Worm (Caenorhabditis elegans) whole organism, L3 larva: Measurements from ENCODE around the gene F13A7.14.

Experiments
- ceh-82 ChIP-seq: fragments of 150-350 bp; optimal IDR thresholded peaks from 2 replicates; lab custom pipeline; 2014; ENCODE audit warnings: missing biosample characterization, missing genetic modification characterization
- egl-27 ChIP-seq: sonication (generic microtip); optimal IDR thresholded peaks from 4 replicates; lab custom pipeline; 2017; ENCODE audit warnings: missing biosample characterization, missing genetic modification reagents, missing genetic modification characterization
- elt-1 ChIP-seq: fragments of 150-350 bp; optimal IDR thresholded peaks from 2 replicates; lab custom pipeline; 2014; ENCODE audit warnings: missing biosample characterization, missing genetic modification characterization
- elt-3 ChIP-seq, 3 experiments: fragments of 150-350 bp in 1 of 3; sonication (generic microtip) in 2 of 3; optimal IDR thresholded peaks; 2 replicates in 2 of 3; 4 replicates in 1 of 3; lab custom pipeline; 2014 to 2017; ENCODE audit warnings: missing biosample characterization in 3 of 3, missing genetic modification characterization in 3 of 3
- fkh-2 ChIP-seq: fragments of 150-350 bp; optimal IDR thresholded peaks from 2 replicates; lab custom pipeline; 2014; ENCODE audit warnings: missing biosample characterization, missing genetic modification reagents, missing genetic modification characterization
- hmg-11 ChIP-seq: sonication (generic microtip); optimal IDR thresholded peaks from 2 replicates; lab custom pipeline; 2016; ENCODE audit warnings: missing genetic modification characterization, missing compliant biosample characterization
- nfya-1 ChIP-seq: sonication (generic microtip); optimal IDR thresholded peaks from 2 replicates; lab custom pipeline; 2017; ENCODE audit warnings: missing genetic modification characterization, mild to moderate bottlenecking, missing compliant biosample characterization, antibody characterized with exemption, moderate library complexity; ENCODE audit not compliant: insufficient read depth
- nhr-25 ChIP-seq: sonication (generic microtip); optimal IDR thresholded peaks from 2 replicates; lab custom pipeline; 2017; ENCODE audit warnings: missing biosample characterization, missing genetic modification characterization
- nhr-28 ChIP-seq: fragments of 150-350 bp; optimal IDR thresholded peaks from 2 replicates; lab custom pipeline; 2014; ENCODE audit warnings: missing biosample characterization, missing genetic modification characterization
- snpc-4 ChIP-seq: fragments of 150-350 bp; optimal IDR thresholded peaks from 2 replicates; lab custom pipeline; 2014; ENCODE audit warnings: missing biosample characterization, missing genetic modification characterization
- tbx-2 ChIP-seq: sonication (generic microtip); optimal IDR thresholded peaks from 2 replicates; lab custom pipeline; 2016; ENCODE audit warnings: mild to moderate bottlenecking, missing genetic modification characterization, missing compliant biosample characterization
- unc-62 ChIP-seq: fragments of 150-350 bp; sonication (generic microtip); optimal IDR thresholded peaks from 4 replicates; lab custom pipeline; 2014; ENCODE audit warnings: missing biosample characterization, missing genetic modification reagents, missing genetic modification characterization
- zag-1 ChIP-seq: fragments of 150-350 bp; optimal IDR thresholded peaks from 2 replicates; lab custom pipeline; 2014; ENCODE audit warnings: missing biosample characterization, missing genetic modification characterization
- ztf-4 ChIP-seq: fragments of 150-350 bp; optimal IDR thresholded peaks from 2 replicates; lab custom pipeline; 2014; ENCODE audit warnings: missing biosample characterization, missing genetic modification characterization

DNA sequence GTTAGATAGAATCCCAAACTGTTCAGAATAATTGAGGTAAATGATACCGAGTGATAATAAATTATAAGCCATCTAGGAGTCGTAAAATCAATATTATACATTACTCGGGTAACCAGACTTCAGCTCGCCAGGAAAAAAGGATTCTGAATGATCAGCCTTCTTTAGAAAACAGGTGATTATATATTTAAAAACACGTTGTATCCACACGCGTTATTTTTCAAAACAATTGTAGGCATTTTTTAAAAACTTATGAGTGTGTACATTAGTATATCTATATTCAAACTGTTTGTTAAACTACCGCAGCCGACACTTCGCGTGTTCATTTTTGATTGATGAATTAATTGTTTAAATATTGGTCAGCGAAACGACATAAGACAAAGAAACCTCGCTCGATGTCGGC, 13.4 kb upstream of the F13A7.14 start, which contains the start of gene sri-65:
- no peak for TF ChIP-seq snpc-4 (tag; lab: Kevin White, UChicago)
- TF ChIP-seq zag-1 = no peak
- no peak for TF ChIP-seq ztf-4 (tag; lab: Kevin White, UChicago)
- TF ChIP-seq nfya-1 (tag; lab: Kevin White, UChicago) = no peak
- TF ChIP-seq tbx-2 (tag; lab: Kevin White, UChicago) = no peak
- TF ChIP-seq nhr-28 (tag; lab: Kevin White, UChicago) = no peak
- TF ChIP-seq nhr-25 (tag; lab: Kevin White, UChicago) = no peak
- no peak for TF ChIP-seq ceh-82
- no peak for TF ChIP-seq egl-27 (tag; lab: Kevin White, UChicago)
- no peak for TF ChIP-seq hmg-11 (tag; lab: Kevin White, UChicago)
- TF ChIP-seq elt-3 (tag; optimal IDR thresholded peaks at IDR 0.05; lab: Kevin White, UChicago) = no peak
- TF ChIP-seq fkh-2 (tag; lab: Kevin White, UChicago) = no peak
- TF ChIP-seq unc-62 (GFP tag; lab: Kevin White, UChicago) = no peak
- TF ChIP-seq elt-1 (tag; lab: Kevin White, UChicago) = no peak
